Worm (Caenorhabditis elegans) whole organism, late embryonic: ENCODE measurements around the gene irld-61.

Experiments used
- K09A11.1 ChIP-seq: sonication (generic microtip); optimal IDR thresholded peaks from 2 replicates; lab custom pipeline; 2017; ENCODE audit warnings: antibody characterized with exemption, mild to moderate bottlenecking, missing genetic modification characterization, missing compliant biosample characterization; ENCODE audit not compliant: insufficient read depth
- ama-1 ChIP-seq: fragments of 150-350 bp; optimal IDR thresholded peaks from 2 replicates; lab custom pipeline; 2014
- ceh-22 ChIP-seq: sonication (generic microtip); optimal IDR thresholded peaks from 2 replicates; lab custom pipeline; 2017; ENCODE audit warnings: missing biosample characterization, missing genetic modification characterization
- ceh-24 ChIP-seq: sonication (generic microtip); optimal IDR thresholded peaks from 2 replicates; lab custom pipeline; 2016; ENCODE audit warnings: mild to moderate bottlenecking, missing genetic modification characterization, missing compliant biosample characterization
- ceh-30 ChIP-seq: fragments of 150-350 bp; optimal IDR thresholded peaks from 2 replicates; lab custom pipeline; 2014; ENCODE audit warnings: missing biosample characterization, missing genetic modification characterization
- ceh-31 ChIP-seq: sonication (generic microtip); optimal IDR thresholded peaks from 2 replicates; lab custom pipeline; 2016; ENCODE audit warnings: missing genetic modification characterization, missing compliant biosample characterization
- ceh-34 ChIP-seq: sonication (generic microtip); optimal IDR thresholded peaks from 2 replicates; lab custom pipeline; 2016; ENCODE audit warnings: mild to moderate bottlenecking, missing genetic modification characterization, missing compliant biosample characterization
- ceh-45 ChIP-seq: fragments of 200-800 bp; sonication (Bioruptor generic); IDR thresholded peaks from 2 replicates; pipeline ENCODE4 v1.3.6; 2022; ENCODE audit warnings: missing genetic modification reagents, missing genetic modification characterization, missing compliant biosample characterization
- ceh-6 ChIP-seq: fragments of 200-800 bp; sonication (Bioruptor generic); optimal IDR thresholded peaks from 2 replicates; lab custom pipeline; 2018; ENCODE audit warnings: mild to moderate bottlenecking, missing genetic modification characterization, missing compliant biosample characterization
- ceh-9 ChIP-seq: sonication (generic microtip); optimal IDR thresholded peaks from 2 replicates; lab custom pipeline; 2016; ENCODE audit warnings: mild to moderate bottlenecking, missing genetic modification characterization, inconsistent platforms, missing compliant biosample characterization
- che-1 ChIP-seq: sonication (generic microtip); optimal IDR thresholded peaks from 2 replicates; lab custom pipeline; 2016; ENCODE audit warnings: mild to moderate bottlenecking, missing genetic modification characterization, missing compliant biosample characterization
- ets-4 ChIP-seq: sonication (generic microtip); optimal IDR thresholded peaks from 2 replicates; lab custom pipeline; 2016; ENCODE audit warnings: missing genetic modification characterization, missing compliant biosample characterization
- eyg-1 ChIP-seq: sonication (generic microtip); optimal IDR thresholded peaks from 2 replicates; lab custom pipeline; 2016; ENCODE audit warnings: missing genotype, missing genetic modification characterization, missing compliant biosample characterization
- gmeb-2 ChIP-seq: sonication (generic microtip); optimal IDR thresholded peaks from 2 replicates; lab custom pipeline; 2016; ENCODE audit warnings: missing genetic modification characterization, inconsistent platforms, missing compliant biosample characterization
- hlh-13 ChIP-seq: fragments of 200-800 bp; sonication (Bioruptor generic); optimal IDR thresholded peaks from 2 replicates; lab custom pipeline; 2018; ENCODE audit warnings: mild to moderate bottlenecking, missing genetic modification characterization, missing compliant biosample characterization
- hlh-15 ChIP-seq: sonication (generic microtip); optimal IDR thresholded peaks from 2 replicates; lab custom pipeline; 2016; ENCODE audit warnings: missing genetic modification characterization, missing compliant biosample characterization
- hlh-30 ChIP-seq: sonication (generic microtip); optimal IDR thresholded peaks from 2 replicates; lab custom pipeline; 2017; ENCODE audit warnings: antibody characterized with exemption, missing genetic modification characterization, missing compliant biosample characterization; ENCODE audit not compliant: insufficient read depth
- lin-11 ChIP-seq: fragments of 200-800 bp; sonication (Bioruptor generic); optimal IDR thresholded peaks from 2 replicates; lab custom pipeline; 2018; ENCODE audit warnings: mild to moderate bottlenecking, missing genetic modification characterization, missing compliant biosample characterization
- madf-2 ChIP-seq: sonication (generic microtip); optimal IDR thresholded peaks from 2 replicates; lab custom pipeline; 2017; ENCODE audit warnings: missing genetic modification characterization, missing compliant biosample characterization
- nfya-1 ChIP-seq: sonication (generic microtip); optimal IDR thresholded peaks from 2 replicates; lab custom pipeline; 2017; ENCODE audit warnings: missing genetic modification characterization, mild to moderate bottlenecking, missing compliant biosample characterization, antibody characterized with exemption, moderate library complexity
- nhr-11 ChIP-seq: fragments of 150-350 bp; optimal IDR thresholded peaks from 2 replicates; lab custom pipeline; 2014; ENCODE audit warnings: missing biosample characterization, missing genetic modification characterization
- pag-3 ChIP-seq: sonication (generic microtip); optimal IDR thresholded peaks from 2 replicates; lab custom pipeline; 2016; ENCODE audit warnings: missing compliant biosample characterization, missing genetic modification characterization, borderline replicate concordance
- pat-9 ChIP-seq: fragments of 200-800 bp; sonication (Bioruptor generic); optimal IDR thresholded peaks from 2 replicates; lab custom pipeline; 2018; ENCODE audit warnings: mild to moderate bottlenecking, missing genetic modification characterization, moderate library complexity, missing compliant biosample characterization
- pha-4 ChIP-seq: fragments of 150-350 bp; optimal IDR thresholded peaks from 2 replicates; lab custom pipeline; 2018; ENCODE audit warnings: missing biosample characterization, missing genetic modification reagents, missing genetic modification characterization
- rnt-1 ChIP-seq: sonication (generic microtip); optimal IDR thresholded peaks from 2 replicates; lab custom pipeline; 2016; ENCODE audit warnings: missing genetic modification characterization, missing compliant biosample characterization
- sox-4 ChIP-seq: sonication (generic microtip); optimal IDR thresholded peaks from 2 replicates; lab custom pipeline; 2017; ENCODE audit warnings: mild to moderate bottlenecking, missing genetic modification characterization, inconsistent platforms, missing compliant biosample characterization
- syd-9 ChIP-seq: sonication (generic microtip); optimal IDR thresholded peaks from 2 replicates; lab custom pipeline; 2016; ENCODE audit warnings: mild to moderate bottlenecking, missing genetic modification characterization, moderate library complexity, missing compliant biosample characterization
- unc-42 ChIP-seq: sonication (generic microtip); optimal IDR thresholded peaks from 2 replicates; lab custom pipeline; 2016; ENCODE audit warnings: missing genotype, missing genetic modification characterization, missing compliant biosample characterization
- unc-86 ChIP-seq: sonication (generic microtip); optimal IDR thresholded peaks from 2 replicates; lab custom pipeline; 2016; ENCODE audit warnings: missing genetic modification characterization, missing compliant biosample characterization

irld-61 gene

DNA sequence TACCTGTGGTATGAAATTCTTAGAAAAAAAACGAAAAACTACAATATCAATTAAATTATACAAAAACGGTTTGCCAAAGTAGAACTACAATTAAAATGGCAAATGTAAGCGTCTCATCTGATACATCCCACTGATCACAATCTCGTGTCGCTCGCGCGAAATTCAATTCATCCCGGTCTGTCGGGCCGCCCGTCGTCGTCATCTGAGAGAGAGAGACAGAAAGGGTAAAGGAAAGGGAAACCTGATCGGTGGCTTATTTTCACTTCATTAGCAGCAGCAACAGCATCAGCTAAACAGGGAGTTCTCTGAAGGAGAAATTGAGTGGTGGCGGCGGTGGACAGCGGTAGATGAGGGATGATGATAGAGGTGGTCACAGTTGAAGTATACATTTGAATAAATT lies 36.2 kb downstream of the irld-61 start:
- no peak for TF ChIP-seq madf-2
- no peak for TF ChIP-seq ceh-9 (tag; lab: Kevin White, UChicago)
- TF ChIP-seq rnt-1: peak; percentile 69
- TF ChIP-seq, all 69 proteins: peak for 1

DNA sequence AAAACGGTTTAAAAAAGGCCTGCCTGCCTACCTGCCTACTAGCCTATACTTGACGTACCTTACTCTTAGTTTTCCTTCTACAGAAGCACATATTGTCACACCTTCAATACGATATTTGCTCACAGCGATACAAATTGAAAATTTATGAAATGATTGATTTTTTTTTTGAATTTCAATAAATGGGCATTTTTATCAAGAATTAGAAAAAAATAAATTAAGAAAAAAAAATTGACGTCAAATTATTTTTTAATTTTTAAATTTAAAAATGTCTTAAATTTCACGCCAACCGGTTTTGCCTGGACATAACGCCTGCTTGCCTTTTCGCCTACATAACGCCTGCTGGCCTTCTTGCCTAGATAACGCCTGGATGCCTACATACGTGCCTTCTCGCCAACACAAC lies 42.4 kb downstream of the irld-61 start, which contains the start of gene BE10.5:
TSS of gene BE10.5 (minus strand) at position 101 of the 400 bp plus-strand sequence.
- no peak for TF ChIP-seq ceh-6 (GFP tag; lab: Kevin White, UChicago)
- TF ChIP-seq hlh-30 (tag; lab: Kevin White, UChicago): no peak
- no peak for TF ChIP-seq gmeb-2
- no peak for TF ChIP-seq ceh-30 (tag; lab: Kevin White, UChicago)
- TF ChIP-seq hlh-15 (tag; lab: Kevin White, UChicago): no peak
- no peak for TF ChIP-seq ceh-9 (tag; lab: Kevin White, UChicago)
- no peak for TF ChIP-seq syd-9 (tag; lab: Kevin White, UChicago)

DNA sequence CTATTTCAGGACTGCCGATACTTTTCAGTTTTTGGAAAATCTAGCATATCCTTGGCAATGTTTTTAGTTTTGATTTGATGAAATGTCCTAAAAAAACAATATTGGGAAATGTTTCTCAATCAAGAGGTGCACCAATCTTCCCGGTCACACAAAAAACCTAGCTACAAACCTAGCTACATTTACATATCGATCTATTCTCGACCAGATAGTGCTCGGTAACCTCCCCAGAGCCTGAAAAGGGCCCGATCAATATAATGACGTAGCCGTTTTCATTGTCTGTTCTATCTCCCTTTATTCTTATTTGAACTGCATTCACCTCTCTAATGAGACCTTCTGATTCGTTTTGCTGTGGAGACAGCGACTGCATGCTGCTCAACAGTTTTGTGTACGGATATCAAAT lies 43.4 kb downstream of the irld-61 start, which contains the start of gene BE10.3:
TSS of gene BE10.3 (plus strand) at position 301 of the 400 bp plus-strand sequence.
- no peak for TF ChIP-seq pha-4
- no peak for TF ChIP-seq gmeb-2
- TF ChIP-seq pag-3 (tag; lab: Kevin White, UChicago): no peak
- TF ChIP-seq rnt-1: no peak
- no peak for TF ChIP-seq ceh-30 (tag; lab: Kevin White, UChicago)
- TF ChIP-seq ceh-34 (tag; lab: Kevin White, UChicago): no peak
- TF ChIP-seq che-1 (tag; lab: Kevin White, UChicago): no peak
- TF ChIP-seq ets-4: no peak
- no peak for TF ChIP-seq pat-9 (tag; lab: Kevin White, UChicago)
- no peak for TF ChIP-seq eyg-1 (tag; lab: Kevin White, UChicago)
- TF ChIP-seq nfya-1 (tag; lab: Kevin White, UChicago): no peak
- TF ChIP-seq, all 69 proteins: peak for 0

DNA sequence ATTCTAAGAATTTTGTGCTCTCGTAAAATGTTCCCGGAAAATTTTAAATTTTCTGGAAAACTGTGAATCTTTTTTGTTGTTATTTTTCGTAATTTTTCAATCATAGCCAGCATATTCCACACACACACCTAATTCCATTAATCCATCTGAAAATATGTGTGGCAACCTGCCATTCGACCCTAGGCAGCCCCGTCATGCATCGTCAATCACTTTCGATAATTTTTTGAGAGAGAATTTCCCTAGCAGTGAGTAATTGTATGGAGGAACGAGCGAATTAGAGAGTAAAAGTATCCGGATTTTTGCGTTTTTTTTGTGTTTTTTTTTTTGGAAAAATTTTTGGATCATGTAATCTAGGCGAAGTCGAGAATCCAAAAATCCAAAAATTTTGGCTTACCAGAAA lies 48.8 kb downstream of the irld-61 start, which contains the start of gene BE10.4:
TSS of gene BE10.4 (plus strand) at position 301 of the 400 bp plus-strand sequence.
- no peak for TF ChIP-seq hlh-13 (GFP tag; lab: Kevin White, UChicago)
- TF ChIP-seq ceh-24 (tag; lab: Kevin White, UChicago): no peak
- TF ChIP-seq unc-86: no peak
- TF ChIP-seq K09A11.1: no peak
- no peak for TF ChIP-seq ama-1 (lab: Kevin White, UChicago)
- TF ChIP-seq nhr-11 (tag; lab: Kevin White, UChicago): no peak
- no peak for TF ChIP-seq ets-4
- no peak for TF ChIP-seq ceh-31 (tag; lab: Kevin White, UChicago)
- TF ChIP-seq ceh-22 (tag; lab: Kevin White, UChicago): no peak
- no peak for TF ChIP-seq che-1 (tag; lab: Kevin White, UChicago)
- TF ChIP-seq sox-4 (tag; lab: Kevin White, UChicago): no peak
- no peak for TF ChIP-seq pat-9 (tag; lab: Kevin White, UChicago)
- no peak for TF ChIP-seq lin-11 (tag; lab: Kevin White, UChicago)
- no peak for TF ChIP-seq hlh-30 (tag; lab: Kevin White, UChicago)

DNA sequence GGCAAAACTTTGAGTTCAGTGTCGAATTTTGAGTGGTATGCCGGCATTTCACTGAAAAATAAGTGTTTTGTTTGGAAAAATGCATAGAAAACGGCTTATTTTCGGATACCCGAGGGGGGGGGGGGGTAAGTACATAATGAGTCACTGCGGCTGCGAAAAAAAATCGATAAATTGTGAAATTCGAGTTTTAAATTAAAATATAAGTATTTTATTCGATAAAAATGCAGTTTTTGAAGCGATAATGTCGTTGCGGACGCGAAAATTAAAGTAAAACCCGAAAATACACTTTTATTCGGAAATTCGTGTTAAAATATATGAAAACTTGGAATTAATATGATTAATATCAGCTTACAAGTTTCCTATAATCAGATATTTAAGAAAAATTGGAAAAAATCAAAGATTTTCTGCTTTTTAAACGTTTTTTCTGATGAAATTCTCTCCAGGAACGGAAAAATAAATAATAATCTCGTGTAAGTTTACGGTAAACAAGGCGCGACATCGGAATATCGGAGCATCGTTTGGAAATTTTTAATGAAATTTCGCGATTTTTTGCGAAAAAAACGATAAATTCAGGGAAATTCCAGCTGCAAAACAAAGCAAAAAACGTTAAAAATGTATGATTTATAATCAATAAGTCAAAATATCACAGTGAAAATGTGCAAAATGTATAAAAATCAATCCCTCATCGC lies 53.8 kb downstream of the irld-61 start, which contains the start of gene arx-5:
TSS of gene arx-5 (minus strand) at position 51 of the 689 bp plus-strand sequence.
- TF ChIP-seq lin-11 (tag; lab: Kevin White, UChicago) (no peak), nhr-11 (tag; lab: Kevin White, UChicago) (no peak), rnt-1 (no peak), ceh-31 (tag; lab: Kevin White, UChicago) (no peak), ceh-45 (GFP tag; lab: Robert Waterston, UW) (no peak), unc-42 (tag; lab: Kevin White, UChicago) (peak; percentile 63)
